Fruit fly (Drosophila melanogaster) whole organism, embryonic: ENCODE data around the gene CG9498.

Experiments used
- Adf1 ChIP-seq: fragments of 200-800 bp; sonication (Bioruptor generic); IDR thresholded peaks from 2 replicates; pipeline ENCODE4 v1.3.6; 2022; ENCODE audit warnings: missing biosample characterization, missing genetic modification characterization
- Aef1 ChIP-seq: fragments of 200-800 bp; sonication (Bioruptor generic); IDR thresholded peaks from 3 replicates; pipeline ENCODE4 v1.3.6; 2022; ENCODE audit warnings: missing biosample characterization, missing genetic modification characterization
- BEAF-32 ChIP-seq: fragments of 200-800 bp; sonication (Bioruptor generic); optimal IDR thresholded peaks from 3 replicates; lab custom pipeline; 2017; ENCODE audit warnings: missing biosample characterization, missing genetic modification characterization, mild to moderate bottlenecking, moderate library complexity, missing genetic modification reagents
- Bteb2 ChIP-seq: fragments of 200-800 bp; sonication (Bioruptor generic); optimal IDR thresholded peaks from 2 replicates; lab custom pipeline; 2016; ENCODE audit warnings: missing biosample characterization, missing genetic modification characterization
- CG10147 ChIP-seq: fragments of 200-800 bp; sonication (Bioruptor generic); optimal IDR thresholded peaks from 2 replicates; lab custom pipeline; 2019; ENCODE audit warnings: missing biosample characterization, mild to moderate bottlenecking, missing genetic modification characterization, moderate library complexity
- CG10979 ChIP-seq: fragments of 200-800 bp; sonication (Bioruptor generic); optimal IDR thresholded peaks from 2 replicates; lab custom pipeline; 2018; ENCODE audit warnings: missing biosample characterization, mild to moderate bottlenecking, missing genetic modification characterization, moderate library complexity
- CG11247 ChIP-seq: fragments of 200-800 bp; sonication (Bioruptor generic); IDR thresholded peaks from 2 replicates; pipeline ENCODE4 v1.3.6; 2022; ENCODE audit warnings: missing biosample characterization, missing genetic modification characterization
- CG11696 ChIP-seq: fragments of 200-800 bp; sonication (Bioruptor generic); IDR thresholded peaks from 2 replicates; pipeline ENCODE4 v1.3.6; 2022; ENCODE audit warnings: missing biosample characterization, missing genetic modification characterization
- CG12104 ChIP-seq: fragments of 200-800 bp; sonication (Bioruptor generic); optimal IDR thresholded peaks from 3 replicates; lab custom pipeline; 2016; ENCODE audit warnings: missing biosample characterization, missing genetic modification characterization
- CG12219 ChIP-seq: fragments of 200-800 bp; sonication (Bioruptor generic); optimal IDR thresholded peaks from 3 replicates; lab custom pipeline; 2018; ENCODE audit warnings: missing biosample characterization, mild to moderate bottlenecking, missing genetic modification characterization
- CG12391 ChIP-seq: fragments of 200-800 bp; sonication (Bioruptor generic); optimal IDR thresholded peaks from 3 replicates; lab custom pipeline; 2018; ENCODE audit warnings: missing biosample characterization, mild to moderate bottlenecking, missing genetic modification characterization, moderate library complexity
- CG13296 ChIP-seq: fragments of 200-800 bp; sonication (Bioruptor generic); optimal IDR thresholded peaks from 3 replicates; lab custom pipeline; 2018; ENCODE audit warnings: missing biosample characterization, mild to moderate bottlenecking, missing genetic modification characterization
- CG15073 ChIP-seq: fragments of 200-800 bp; sonication (Bioruptor generic); optimal IDR thresholded peaks from 2 replicates; lab custom pipeline; 2016; ENCODE audit warnings: missing biosample characterization, missing genetic modification characterization
- CG1529 ChIP-seq: fragments of 200-800 bp; sonication (Bioruptor generic); optimal IDR thresholded peaks from 3 replicates; lab custom pipeline; 2018; ENCODE audit warnings: missing biosample characterization, missing genetic modification characterization
- CG15696 ChIP-seq: fragments of 200-800 bp; sonication (Bioruptor generic); optimal IDR thresholded peaks from 2 replicates; lab custom pipeline; 2019; ENCODE audit warnings: missing biosample characterization, mild to moderate bottlenecking, missing genetic modification characterization, moderate library complexity
- CG17568 ChIP-seq: fragments of 200-800 bp; sonication (Bioruptor generic); optimal IDR thresholded peaks from 2 replicates; lab custom pipeline; 2018; ENCODE audit warnings: missing biosample characterization, mild to moderate bottlenecking, missing genetic modification characterization, moderate library complexity
- CG17912 ChIP-seq: fragments of 200-800 bp; sonication (Bioruptor generic); optimal IDR thresholded peaks from 2 replicates; lab custom pipeline; 2018; ENCODE audit warnings: missing biosample characterization, mild to moderate bottlenecking, missing genetic modification characterization
- CG18476 ChIP-seq: fragments of 200-800 bp; sonication (Bioruptor generic); optimal IDR thresholded peaks from 2 replicates; lab custom pipeline; 2016; ENCODE audit warnings: missing biosample characterization, mild to moderate bottlenecking, missing genetic modification characterization
- CG2120 ChIP-seq: fragments of 200-800 bp; sonication (Bioruptor generic); optimal IDR thresholded peaks from 3 replicates; lab custom pipeline; 2016; ENCODE audit warnings: missing biosample characterization, missing genetic modification characterization
- CG2202 ChIP-seq: fragments of 200-800 bp; sonication (Bioruptor generic); optimal IDR thresholded peaks from 2 replicates; lab custom pipeline; 2018; ENCODE audit warnings: missing biosample characterization, mild to moderate bottlenecking, missing genetic modification characterization
- CG2889 ChIP-seq: fragments of 200-800 bp; sonication (Bioruptor generic); IDR thresholded peaks from 3 replicates; pipeline ENCODE4 v1.3.6; 2022; ENCODE audit warnings: missing biosample characterization, missing genetic modification characterization
- CG3838 ChIP-seq: fragments of 200-800 bp; sonication (Bioruptor generic); optimal IDR thresholded peaks from 3 replicates; lab custom pipeline; 2016; ENCODE audit warnings: missing biosample characterization, missing genetic modification characterization
- CG4707 ChIP-seq: fragments of 200-800 bp; sonication (Bioruptor generic); optimal IDR thresholded peaks from 2 replicates; lab custom pipeline; 2018; ENCODE audit warnings: missing biosample characterization, mild to moderate bottlenecking, missing genetic modification characterization, moderate library complexity
- CG5953 ChIP-seq: fragments of 200-800 bp; sonication (Bioruptor generic); IDR thresholded peaks from 2 replicates; pipeline ENCODE4 v1.3.6; 2022; ENCODE audit warnings: missing biosample characterization, missing genetic modification characterization
- CG6854 ChIP-seq: fragments of 200-800 bp; sonication (Bioruptor generic); optimal IDR thresholded peaks from 3 replicates; lab custom pipeline; 2017; ENCODE audit warnings: missing biosample characterization, mild to moderate bottlenecking, missing genetic modification characterization
- CTCF ChIP-seq: fragments of 200-800 bp; sonication (Bioruptor generic); optimal IDR thresholded peaks from 2 replicates; lab custom pipeline; 2017; ENCODE audit warnings: missing biosample characterization, mild to moderate bottlenecking, missing genetic modification characterization, moderate library complexity
- Dbx ChIP-seq: fragments of 200-800 bp; sonication (Bioruptor generic); IDR thresholded peaks from 3 replicates; pipeline ENCODE4 v1.3.6; 2022; ENCODE audit warnings: missing biosample characterization, missing genetic modification characterization
- Dfd ChIP-seq, 2 experiments: fragments of >200 bp; optimal IDR thresholded peaks; 2 replicates each; lab custom pipeline; 2017; ENCODE audit warnings: missing biosample characterization in 2 of 2, missing genetic modification characterization in 2 of 2
- Dip2 ChIP-seq: fragments of 200-800 bp; sonication (Bioruptor generic); IDR thresholded peaks from 2 replicates; pipeline ENCODE4 v1.3.6; 2022; ENCODE audit warnings: missing biosample characterization, missing genetic modification characterization
- Eip74EF ChIP-seq, 2 experiments: fragments of 200-800 bp in 1 of 2; fragments of >200 bp in 1 of 2; sonication (Bioruptor generic) in 1 of 2; optimal IDR thresholded peaks; 2 replicates each; lab custom pipeline; 2017 to 2019; ENCODE audit warnings: missing biosample characterization in 2 of 2, missing genetic modification characterization in 2 of 2, mild to moderate bottlenecking in 1 of 2, moderate library complexity in 1 of 2
- HmgD ChIP-seq: fragments of 200-800 bp; sonication (Bioruptor generic); optimal IDR thresholded peaks from 3 replicates; lab custom pipeline; 2016; ENCODE audit warnings: missing biosample characterization, missing genetic modification characterization
- Hr39 ChIP-seq: fragments of >200 bp; optimal IDR thresholded peaks from 2 replicates; lab custom pipeline; 2017
- Lim3 ChIP-seq: fragments of 200-800 bp; sonication (Bioruptor generic); IDR thresholded peaks from 2 replicates; pipeline ENCODE4 v1.3.6; 2022; ENCODE audit warnings: missing biosample characterization, missing genetic modification characterization
- Oaz ChIP-seq: fragments of 200-800 bp; sonication (Bioruptor generic); IDR thresholded peaks from 2 replicates; pipeline ENCODE4 v1.3.6; 2022; ENCODE audit warnings: missing biosample characterization, missing genetic modification characterization
- Opbp ChIP-seq: fragments of 200-800 bp; sonication (Bioruptor generic); IDR thresholded peaks from 3 replicates; pipeline ENCODE4 v1.3.6; 2022; ENCODE audit warnings: missing biosample characterization, missing genetic modification characterization; ENCODE audit not compliant: partially characterized antibody
- Ptx1 ChIP-seq: fragments of 200-800 bp; sonication (Bioruptor generic); IDR thresholded peaks from 2 replicates; pipeline ENCODE4 v1.3.6; 2022; ENCODE audit warnings: missing biosample characterization, missing genetic modification characterization
- Xbp1 ChIP-seq: fragments of 200-800 bp; sonication (Bioruptor generic); optimal IDR thresholded peaks from 3 replicates; lab custom pipeline; 2016; ENCODE audit warnings: missing biosample characterization, mild to moderate bottlenecking, missing genetic modification characterization
- bigmax ChIP-seq: fragments of 200-800 bp; sonication (Bioruptor generic); optimal IDR thresholded peaks from 2 replicates; lab custom pipeline; 2018; ENCODE audit warnings: missing biosample characterization, mild to moderate bottlenecking, missing genetic modification characterization
- dimm ChIP-seq: fragments of 200-800 bp; sonication (Bioruptor generic); IDR thresholded peaks from 2 replicates; pipeline ENCODE4 v1.3.6; 2022; ENCODE audit warnings: missing biosample characterization, missing genetic modification characterization
- dm ChIP-seq: fragments of 200-800 bp; sonication (Bioruptor generic); optimal IDR thresholded peaks from 3 replicates; lab custom pipeline; 2016; ENCODE audit warnings: missing biosample characterization, missing genetic modification characterization
- dmrt99B ChIP-seq: fragments of 200-800 bp; sonication (Bioruptor generic); optimal IDR thresholded peaks from 2 replicates; lab custom pipeline; 2018; ENCODE audit warnings: missing biosample characterization, mild to moderate bottlenecking, missing genetic modification characterization, moderate library complexity
- eyg ChIP-seq: fragments of 200-800 bp; sonication (Bioruptor generic); optimal IDR thresholded peaks from 3 replicates; lab custom pipeline; 2016; ENCODE audit warnings: missing biosample characterization, missing genetic modification characterization
- lilli ChIP-seq: fragments of 200-800 bp; sonication (Bioruptor generic); optimal IDR thresholded peaks from 3 replicates; lab custom pipeline; 2016; ENCODE audit warnings: missing biosample characterization, missing genetic modification characterization
- row ChIP-seq: fragments of 200-800 bp; sonication (Bioruptor generic); IDR thresholded peaks from 3 replicates; pipeline ENCODE4 v1.3.6; 2022; ENCODE audit warnings: missing biosample characterization, missing genetic modification characterization
- sens ChIP-seq: fragments of 200-800 bp; sonication (Bioruptor generic); peaks from one replicate; lab custom pipeline; 2016; ENCODE audit warnings: missing biosample characterization, missing genetic modification characterization
- slou ChIP-seq: fragments of 200-800 bp; sonication (Bioruptor generic); optimal IDR thresholded peaks from 3 replicates; lab custom pipeline; 2016; ENCODE audit warnings: missing biosample characterization, missing genetic modification characterization
- sqz ChIP-seq: fragments of 200-800 bp; sonication (Bioruptor generic); optimal IDR thresholded peaks from 3 replicates; lab custom pipeline; 2018; ENCODE audit warnings: missing biosample characterization, mild to moderate bottlenecking, missing genetic modification characterization
- trh ChIP-seq: fragments of 200-800 bp; sonication (Bioruptor generic); optimal IDR thresholded peaks from 2 replicates; lab custom pipeline; 2016; ENCODE audit warnings: missing biosample characterization, missing genetic modification characterization
- twi ChIP-seq: fragments of 200-800 bp; optimal IDR thresholded peaks from 2 replicates; lab custom pipeline; 2019; ENCODE audit warnings: missing biosample characterization, mild to moderate bottlenecking, missing genetic modification characterization, moderate library complexity
- tx ChIP-seq: fragments of 200-800 bp; sonication (Bioruptor generic); optimal IDR thresholded peaks from 2 replicates; lab custom pipeline; 2016; ENCODE audit warnings: missing biosample characterization, missing genetic modification characterization
- zfh2 ChIP-seq: fragments of 200-800 bp; sonication (Bioruptor generic); optimal IDR thresholded peaks from 2 replicates; lab custom pipeline; 2016; ENCODE audit warnings: missing biosample characterization, missing genetic modification characterization

The CG9498 gene

DNA sequence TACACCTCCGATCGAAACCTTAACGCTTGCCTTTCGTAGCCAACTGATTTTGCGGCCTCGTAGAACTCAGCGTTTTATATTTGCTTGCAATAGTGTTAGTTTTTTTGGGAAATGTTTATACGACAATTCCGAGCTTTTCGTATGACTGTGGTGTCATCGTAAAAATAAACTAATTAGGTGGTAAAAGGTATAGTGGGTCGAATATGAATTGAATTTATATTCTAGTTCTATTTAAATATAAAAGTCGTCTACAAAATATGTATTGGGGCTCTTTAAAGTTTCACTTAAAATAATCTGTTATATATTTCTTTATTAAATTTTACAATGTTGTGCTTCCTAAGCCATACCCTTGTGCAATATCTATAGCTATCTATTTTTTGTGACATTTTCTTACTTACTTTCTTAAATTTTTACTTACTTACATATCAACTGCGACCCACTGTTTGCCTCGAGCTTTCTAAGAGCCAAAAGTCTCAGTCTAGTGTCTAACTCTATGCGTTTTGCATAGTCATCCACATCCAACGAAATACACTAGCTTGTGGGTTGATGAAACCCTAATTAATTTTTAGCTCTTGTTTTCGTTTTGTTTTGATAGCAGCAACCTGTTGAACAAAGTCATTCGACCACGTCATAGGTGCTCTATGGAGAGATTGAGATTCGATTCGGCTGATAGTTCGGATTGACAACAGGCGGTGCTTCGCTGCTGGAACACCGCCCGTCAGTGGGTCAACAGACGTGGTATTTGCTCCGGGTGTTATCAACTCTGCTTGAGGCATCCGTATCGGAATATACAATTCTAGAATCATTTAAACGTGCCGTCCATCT is at the start of gene CG9498 (continued):
- TF ChIP-seq CG4707, result no peak
- no peak for TF ChIP-seq HmgD
- peak; percentile 7 for TF ChIP-seq CG1529 (GFP tag; lab: Kevin White, UChicago)
- peak; percentile 92 for TF ChIP-seq CG13296
- peak; percentile 81 for TF ChIP-seq Ptx1 (GFP tag; lab: Robert Waterston, UW)
- TF ChIP-seq Lim3 (GFP tag; lab: Robert Waterston, UW), result no peak; the same call in 1 of the 2 replicates
- peak; percentile 68 for TF ChIP-seq CG12104 (GFP tag; lab: Kevin White, UChicago)
- TF ChIP-seq CG15073 (GFP tag; lab: Kevin White, UChicago), result no peak
- no peak for TF ChIP-seq CG17568
- TF ChIP-seq trh, result no peak
- TF ChIP-seq bigmax (GFP tag; lab: Kevin White, UChicago), result no peak
- TF ChIP-seq tx, result no peak
- TF ChIP-seq CG18476 (GFP tag; lab: Kevin White, UChicago), result peak; percentile 49
- no peak for TF ChIP-seq Dfd (GFP tag; optimal IDR thresholded peaks at IDR 0.05; lab: Kevin White, UChicago)
- TF ChIP-seq Bteb2 (GFP tag; lab: Kevin White, UChicago), result peak; percentile 7
- no peak for TF ChIP-seq Opbp (GFP tag; lab: Robert Waterston, UW)
- peak; percentile 86 for TF ChIP-seq CG12391 (tag; lab: Kevin White, UChicago)
- peak; percentile 81 for TF ChIP-seq CG10147
- TF ChIP-seq CTCF (GFP tag; lab: Kevin White, UChicago), result peak; percentile 27
- peak; percentile 67 for TF ChIP-seq lilli (GFP tag; lab: Kevin White, UChicago)
- TF ChIP-seq slou, result peak; percentile 68
- peak; percentile 57 for TF ChIP-seq CG15696
- no peak for TF ChIP-seq CG5953 (GFP tag; lab: Robert Waterston, UW)
- TF ChIP-seq dimm (GFP tag; lab: Robert Waterston, UW), result peak; percentile 67
- peak; percentile 23 for TF ChIP-seq CG12219 (GFP tag; lab: Kevin White, UChicago)
- no peak for TF ChIP-seq Dip2 (GFP tag; lab: Robert Waterston, UW)
- peak; percentile 53 for TF ChIP-seq zfh2 (GFP tag; lab: Kevin White, UChicago)
- TF ChIP-seq CG17912 (GFP tag; lab: Kevin White, UChicago), result no peak
- no peak for TF ChIP-seq CG3838
- TF ChIP-seq CG2120 (GFP tag; lab: Kevin White, UChicago), result peak; percentile 90
- no peak for TF ChIP-seq BEAF-32 (GFP tag; lab: Kevin White, UChicago)
- TF ChIP-seq twi, result peak; percentile 33
- TF ChIP-seq CG10979 (tag; lab: Kevin White, UChicago), result peak; percentile 62
- peak; percentile 64; the same call in 1 of the 2 replicates for TF ChIP-seq Oaz (GFP tag; lab: Robert Waterston, UW)
- TF ChIP-seq Xbp1 (GFP tag; lab: Kevin White, UChicago), result no peak
- TF ChIP-seq row (GFP tag; lab: Robert Waterston, UW), result peak; percentile 90
- TF ChIP-seq CG2889 (GFP tag; lab: Robert Waterston, UW), result peak; percentile 44; the same call in 1 of the 3 replicates
- TF ChIP-seq dmrt99B (tag; lab: Kevin White, UChicago), result peak; percentile 93
- TF ChIP-seq Dbx (GFP tag; lab: Robert Waterston, UW), result peak; percentile 79; the same call in 1 of the 3 replicates
- peak; percentile 52 for TF ChIP-seq sqz (GFP tag; lab: Kevin White, UChicago)
- TF ChIP-seq CG2202 (tag; lab: Kevin White, UChicago), result no peak
- TF ChIP-seq sens, result peak; percentile 89
- peak; percentile 70 for TF ChIP-seq Adf1
- no peak for TF ChIP-seq eyg
- no peak for TF ChIP-seq CG11247 (GFP tag; lab: Robert Waterston, UW)
- peak in 1 of 2 experiments; percentile 69 for TF ChIP-seq Eip74EF (GFP tag; optimal IDR thresholded peaks at IDR 0.05; lab: Kevin White, UChicago)
- TF ChIP-seq Aef1 (GFP tag; lab: Robert Waterston, UW), result peak; percentile 50; the same call in 2 of the 3 replicates
- TF ChIP-seq dm (GFP tag; lab: Kevin White, UChicago), result no peak
- peak; percentile 64 for TF ChIP-seq CG11696 (GFP tag; lab: Robert Waterston, UW)
- no peak for TF ChIP-seq Hr39
- TF ChIP-seq CG6854 (GFP tag; lab: Kevin White, UChicago), result peak; percentile 91
